Fruit fly (Drosophila melanogaster): ENCODE data around the gene MtnA.

The MtnA gene

DNA sequence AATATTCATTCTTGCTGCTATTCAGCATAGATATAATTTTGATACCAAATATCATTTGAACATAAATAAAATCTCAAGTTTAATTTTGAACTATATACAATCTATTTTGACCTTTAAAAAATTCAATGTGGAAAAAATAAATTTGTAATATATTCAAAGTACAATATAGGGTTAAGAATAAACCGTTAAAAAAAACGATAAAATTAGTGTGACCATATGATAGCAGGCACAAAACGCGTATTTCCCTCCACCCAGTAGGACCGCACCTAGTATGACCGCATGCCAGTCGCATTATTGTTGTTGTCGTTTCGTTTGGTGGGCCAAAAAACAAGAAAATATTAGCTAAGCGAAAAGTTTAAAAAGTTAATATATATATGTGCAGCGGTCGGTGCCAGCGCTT lies 8.8 kb upstream of the MtnA start, which contains the start of gene CG8516 (continued):
- TF ChIP-seq CG13775 (GFP tag; optimal IDR thresholded peaks at IDR 0.05) (no peak), al (GFP tag; IDR thresholded peaks at IDR 0.05) (no peak), CG17186 (GFP tag; optimal IDR thresholded peaks at IDR 0.05) (peak; percentile 17), CG8944 (GFP tag; optimal IDR thresholded peaks at IDR 0.05) (no peak), CG11085 (GFP tag; IDR thresholded peaks at IDR 0.05) (no peak), cato (GFP tag; optimal IDR thresholded peaks at IDR 0.05; ENCODE audit: borderline replicate concordance) (no peak), HmgZ (tag; optimal IDR thresholded peaks at IDR 0.05) (peak; percentile 67), CG11695 (GFP tag; IDR thresholded peaks at IDR 0.05) (0 out of 3 replicates have a peak, but pooled peaks have one; percentile 16), Myb (GFP tag; optimal IDR thresholded peaks at IDR 0.05) (peak; percentile 95), yki (optimal IDR thresholded peaks at IDR 0.05) (no peak), CG6683 (GFP tag; optimal IDR thresholded peaks at IDR 0.05) (no peak), PHDP (tag; optimal IDR thresholded peaks at IDR 0.05) (peak; percentile 6), Rfx (GFP tag; IDR thresholded peaks at IDR 0.05) (peak; percentile 33; the same call in 1 of the 2 replicates), CG4424 (GFP tag; optimal IDR thresholded peaks at IDR 0.05) (no peak), CG10147 (GFP tag; optimal IDR thresholded peaks at IDR 0.05) (peak; percentile 20), E2f2 (GFP tag; IDR thresholded peaks at IDR 0.05) (peak; percentile 49), Dref (GFP tag; IDR thresholded peaks at IDR 0.05) (no peak), Drgx (GFP tag; IDR thresholded peaks at IDR 0.05) (0 out of 2 replicates have a peak, but pooled peaks have one; percentile 11), ab (GFP tag; optimal IDR thresholded peaks at IDR 0.05) (no peak), CG9797 (GFP tag; optimal IDR thresholded peaks at IDR 0.05) (peak; percentile 93), sr (GFP tag; IDR thresholded peaks at IDR 0.05) (no peak), CG9437 (GFP tag; optimal IDR thresholded peaks at IDR 0.05) (no peak), Abd-B (GFP tag; optimal IDR thresholded peaks at IDR 0.05) (no peak), Jarid2 (GFP tag; optimal IDR thresholded peaks at IDR 0.05) (no peak), Pdp1 (GFP tag; optimal IDR thresholded peaks at IDR 0.05) (peak in 1 of 2 experiments; percentile 53), CoRest (tag; optimal IDR thresholded peaks at IDR 0.05) (peak; percentile 53), CG5953 (GFP tag; IDR thresholded peaks at IDR 0.05) (no peak), eyg (GFP tag; optimal IDR thresholded peaks at IDR 0.05) (no peak), CG4617 (GFP tag; optimal IDR thresholded peaks at IDR 0.05; ENCODE audit: borderline replicate concordance) (peak; percentile 91), Elba2 (GFP tag; optimal IDR thresholded peaks at IDR 0.05) (no peak), knrl (GFP tag; IDR thresholded peaks at IDR 0.05; ENCODE audit: partially characterized antibody) (no peak), Fer1 (GFP tag; optimal IDR thresholded peaks at IDR 0.05) (no peak), CG12391 (tag; optimal IDR thresholded peaks at IDR 0.05) (peak; percentile 33), CG8924 (tag; optimal IDR thresholded peaks at IDR 0.05) (peak; percentile 23), Atf3 (GFP tag; optimal IDR thresholded peaks at IDR 0.05) (peak; percentile 13), CG4707 (GFP tag; optimal IDR thresholded peaks at IDR 0.05) (no peak), CG10462 (GFP tag; optimal IDR thresholded peaks at IDR 0.05) (peak; percentile 17), kah (GFP tag; optimal IDR thresholded peaks at IDR 0.05) (no peak), Dip3 (GFP tag; optimal IDR thresholded peaks at IDR 0.05) (no peak), CG14441 (GFP tag; IDR thresholded peaks at IDR 0.05) (no peak), CG12155 (GFP tag; optimal IDR thresholded peaks at IDR 0.05) (no peak), CG7357 (GFP tag; IDR thresholded peaks at IDR 0.05) (no peak), unc-4 (GFP tag; IDR thresholded peaks at IDR 0.05; ENCODE audit: partially characterized antibody) (peak; percentile 20; the same call in 1 of the 2 replicates), unpg (GFP tag; optimal IDR thresholded peaks at IDR 0.05) (no peak), CG32772 (GFP tag; IDR thresholded peaks at IDR 0.05) (0 out of 2 replicates have a peak, but pooled peaks have one; percentile 24), Bteb2 (GFP tag; optimal IDR thresholded peaks at IDR 0.05) (no peak), sd (tag; optimal IDR thresholded peaks at IDR 0.05) (no peak), sug (tag; optimal IDR thresholded peaks at IDR 0.05) (peak; percentile 32), caup (GFP tag; optimal IDR thresholded peaks at IDR 0.05; ENCODE audit: severe bottlenecking) (no peak), Ets97D (GFP tag; optimal IDR thresholded peaks at IDR 0.05) (peak; percentile 43), CG10267 (tag; optimal IDR thresholded peaks at IDR 0.05) (peak; percentile 51)
